Worm (Caenorhabditis elegans) whole organism, young adult: ENCODE results near the gene fkh-2.

Experiments used
- B0035.1 ChIP-seq: sonication (generic microtip); optimal IDR thresholded peaks from 2 replicates; lab custom pipeline; 2016; ENCODE audit warnings: missing genetic modification characterization, mild to moderate bottlenecking, missing compliant biosample characterization, missing genotype, missing genetic modification reagents
- D2030.7 ChIP-seq: fragments of 200-800 bp; sonication (Bioruptor generic); IDR thresholded peaks from 2 replicates; pipeline ENCODE4 v1.3.6; 2022; ENCODE audit warnings: missing genetic modification reagents, missing genetic modification characterization, missing compliant biosample characterization
- F23B12.7 ChIP-seq: sonication (generic microtip); optimal IDR thresholded peaks from 2 replicates; lab custom pipeline; 2017; ENCODE audit warnings: missing genetic modification characterization, mild to moderate bottlenecking, missing compliant biosample characterization, antibody characterized with exemption, moderate library complexity; ENCODE audit not compliant: insufficient read depth
- F37B4.10 ChIP-seq: fragments of 200-800 bp; sonication (Bioruptor generic); IDR thresholded peaks from 2 replicates; pipeline ENCODE4 v1.3.6; 2022; ENCODE audit warnings: missing genetic modification characterization, missing compliant biosample characterization
- F52B5.7 ChIP-seq: sonication (generic microtip); optimal IDR thresholded peaks from 2 replicates; lab custom pipeline; 2016; ENCODE audit warnings: mild to moderate bottlenecking, missing genetic modification characterization, missing compliant biosample characterization
- F57A8.1 ChIP-seq: fragments of 200-800 bp; sonication (Bioruptor generic); optimal IDR thresholded peaks from 2 replicates; lab custom pipeline; 2018; ENCODE audit warnings: mild to moderate bottlenecking, missing genetic modification characterization, moderate library complexity, missing compliant biosample characterization
- K11D2.4 ChIP-seq: fragments of 200-800 bp; sonication (Bioruptor generic); IDR thresholded peaks from 2 replicates; pipeline ENCODE4 v1.3.6; 2022; ENCODE audit warnings: missing genetic modification reagents, missing genetic modification characterization, missing compliant biosample characterization
- K12H6.12 ChIP-seq: fragments of 200-800 bp; sonication (Bioruptor generic); optimal IDR thresholded peaks from 2 replicates; lab custom pipeline; 2018; ENCODE audit warnings: mild to moderate bottlenecking, missing genetic modification characterization, missing compliant biosample characterization
- T26A5.8 ChIP-seq: sonication (generic microtip); optimal IDR thresholded peaks from 2 replicates; lab custom pipeline; 2016; ENCODE audit warnings: missing genetic modification characterization, missing compliant biosample characterization
- Y53F4B.3 ChIP-seq: fragments of 200-800 bp; sonication (Bioruptor generic); IDR thresholded peaks from 2 replicates; pipeline ENCODE4 v1.3.6; 2022; ENCODE audit warnings: missing genetic modification reagents, missing genetic modification characterization, missing compliant biosample characterization
- Y79H2A.3 ChIP-seq: fragments of 200-800 bp; sonication (Bioruptor generic); conservative IDR thresholded peaks from 2 replicates; pipeline ENCODE4 v1.3.6; 2022; ENCODE audit warnings: missing genetic modification reagents, missing genetic modification characterization, missing compliant biosample characterization
- ZK185.1 ChIP-seq: sonication (generic microtip); optimal IDR thresholded peaks from 2 replicates; lab custom pipeline; 2016; ENCODE audit warnings: mild to moderate bottlenecking, missing genetic modification characterization, missing compliant biosample characterization; ENCODE audit not compliant: poor library complexity, severe bottlenecking
- ama-1 ChIP-seq, 3 experiments: fragments of 150-350 bp in 1 of 3; sonication (generic microtip) in 2 of 3; optimal IDR thresholded peaks; 2 replicates each; lab custom pipeline; 2014 to 2018; ENCODE audit warnings: missing biosample characterization in 2 of 3, missing genetic modification characterization in 2 of 3, missing genetic modification reagents in 2 of 3
- atf-7 ChIP-seq: sonication (generic microtip); optimal IDR thresholded peaks from 2 replicates; lab custom pipeline; 2017; ENCODE audit warnings: mild to moderate bottlenecking, missing genetic modification characterization, missing compliant biosample characterization
- athp-1 ChIP-seq: sonication (generic microtip); optimal IDR thresholded peaks from 2 replicates; lab custom pipeline; 2017; ENCODE audit warnings: mild to moderate bottlenecking, missing genetic modification characterization, missing compliant biosample characterization
- attf-3 ChIP-seq: fragments of 200-800 bp; sonication (Bioruptor generic); conservative IDR thresholded peaks from 2 replicates; pipeline ENCODE4 v1.3.6; 2022; ENCODE audit warnings: missing genetic modification reagents, missing genetic modification characterization, missing compliant biosample characterization
- bed-1 ChIP-seq: fragments of 200-800 bp; sonication (Bioruptor generic); IDR thresholded peaks from 2 replicates; pipeline ENCODE4 v1.3.6; 2022; ENCODE audit warnings: missing genetic modification reagents, missing genetic modification characterization, missing compliant biosample characterization
- cebp-1 ChIP-seq, 2 experiments: fragments of 200-800 bp in 1 of 2; sonication (Bioruptor generic) in 1 of 2; sonication (generic microtip) in 1 of 2; IDR thresholded peaks in 1 of 2; optimal IDR thresholded peaks in 1 of 2; 2 replicates each; pipeline versions ENCODE4 v1.3.6 to Lab custom; 2017 to 2022; ENCODE audit warnings: missing compliant biosample characterization in 2 of 2, missing genetic modification characterization in 2 of 2, mild to moderate bottlenecking in 1 of 2, missing genetic modification reagents in 1 of 2, moderate library complexity in 1 of 2
- cebp-2 ChIP-seq: fragments of 200-800 bp; sonication (Bioruptor generic); IDR thresholded peaks from 2 replicates; pipeline ENCODE4 v1.3.6; 2022; ENCODE audit warnings: missing genetic modification characterization, missing compliant biosample characterization
- ceh-91 ChIP-seq: fragments of 200-800 bp; sonication (Bioruptor generic); IDR thresholded peaks from 2 replicates; pipeline ENCODE4 v1.3.6; 2022; ENCODE audit warnings: missing genetic modification reagents, missing genetic modification characterization, missing compliant biosample characterization
- dox-1 ChIP-seq: fragments of 200-800 bp; sonication (Bioruptor generic); IDR thresholded peaks from 2 replicates; pipeline ENCODE4 v1.3.6; 2022; ENCODE audit warnings: missing genetic modification reagents, missing genetic modification characterization, missing compliant biosample characterization
- dpff-1 ChIP-seq: sonication (generic microtip); optimal IDR thresholded peaks from 2 replicates; lab custom pipeline; 2017; ENCODE audit warnings: mild to moderate bottlenecking, missing genetic modification characterization, missing compliant biosample characterization
- egl-44 ChIP-seq: fragments of 200-800 bp; sonication (Bioruptor generic); IDR thresholded peaks from 2 replicates; pipeline ENCODE4 v1.3.6; 2022; ENCODE audit warnings: missing genetic modification reagents, missing genetic modification characterization, missing compliant biosample characterization
- hmg-1.2 ChIP-seq: fragments of 200-800 bp; sonication (Bioruptor generic); IDR thresholded peaks from 2 replicates; pipeline ENCODE4 v1.3.6; 2022; ENCODE audit warnings: missing genetic modification reagents, missing genetic modification characterization, missing compliant biosample characterization
- hrde-1 ChIP-seq: sonication (generic microtip); optimal IDR thresholded peaks from 2 replicates; lab custom pipeline; 2016; ENCODE audit warnings: missing genetic modification characterization, mild to moderate bottlenecking, missing compliant biosample characterization, moderate library complexity, missing genotype, missing genetic modification reagents, borderline replicate concordance
- hsf-1 ChIP-seq: fragments of 200-800 bp; sonication (Bioruptor generic); IDR thresholded peaks from 2 replicates; pipeline ENCODE4 v1.3.6; 2022; ENCODE audit warnings: missing genetic modification reagents, missing genetic modification characterization, missing compliant biosample characterization
- let-526 ChIP-seq: fragments of 200-800 bp; sonication (Bioruptor generic); IDR thresholded peaks from 2 replicates; pipeline ENCODE4 v1.3.6; 2022; ENCODE audit warnings: missing genetic modification reagents, missing genetic modification characterization, missing compliant biosample characterization
- let-607 ChIP-seq, 2 experiments: fragments of 200-800 bp in 1 of 2; sonication (Bioruptor generic) in 1 of 2; sonication (generic microtip) in 1 of 2; optimal IDR thresholded peaks; 2 replicates each; lab custom pipeline; 2016 to 2018; ENCODE audit warnings: mild to moderate bottlenecking in 2 of 2, missing compliant biosample characterization in 2 of 2, missing genetic modification characterization in 2 of 2, moderate library complexity in 2 of 2, missing genotype in 1 of 2
- lin-26 ChIP-seq: fragments of 200-800 bp; sonication (Bioruptor generic); IDR thresholded peaks from 2 replicates; pipeline ENCODE4 v1.3.6; 2022; ENCODE audit warnings: missing genetic modification reagents, missing genetic modification characterization, missing compliant biosample characterization
- lsl-1 ChIP-seq: fragments of 200-800 bp; sonication (Bioruptor generic); optimal IDR thresholded peaks from 2 replicates; lab custom pipeline; 2018; ENCODE audit warnings: mild to moderate bottlenecking, missing genetic modification characterization, moderate library complexity, missing compliant biosample characterization
- madf-3 ChIP-seq: fragments of 200-800 bp; sonication (Bioruptor generic); IDR thresholded peaks from 2 replicates; pipeline ENCODE4 v1.3.6; 2022; ENCODE audit warnings: missing genetic modification reagents, missing genetic modification characterization, missing compliant biosample characterization
- madf-6 ChIP-seq: fragments of 200-800 bp; sonication (Bioruptor generic); IDR thresholded peaks from 2 replicates; pipeline ENCODE4 v1.3.6; 2022; ENCODE audit warnings: missing genetic modification reagents, missing genetic modification characterization, missing compliant biosample characterization
- mcd-1 ChIP-seq: fragments of 200-800 bp; sonication (Bioruptor generic); IDR thresholded peaks from 2 replicates; pipeline ENCODE4 v1.3.6; 2022; ENCODE audit warnings: missing genetic modification reagents, missing genetic modification characterization, missing compliant biosample characterization
- mel-28 ChIP-seq: sonication (generic microtip); optimal IDR thresholded peaks from 2 replicates; lab custom pipeline; 2016; ENCODE audit warnings: borderline replicate concordance, mild to moderate bottlenecking, missing genetic modification characterization, missing compliant biosample characterization
- pbrm-1 ChIP-seq: fragments of 200-800 bp; sonication (Bioruptor generic); IDR thresholded peaks from 2 replicates; pipeline ENCODE4 v1.3.6; 2022; ENCODE audit warnings: missing genetic modification reagents, missing genetic modification characterization, missing compliant biosample characterization
- repo-1 ChIP-seq: sonication (generic microtip); optimal IDR thresholded peaks from 2 replicates; lab custom pipeline; 2017; ENCODE audit warnings: mild to moderate bottlenecking, missing genetic modification characterization, missing compliant biosample characterization
- sdz-38 ChIP-seq: sonication (generic microtip); optimal IDR thresholded peaks from 2 replicates; lab custom pipeline; 2016; ENCODE audit warnings: missing genotype, missing genetic modification characterization, missing compliant biosample characterization
- sea-2 ChIP-seq: fragments of 200-800 bp; sonication (Bioruptor generic); IDR thresholded peaks from 2 replicates; pipeline ENCODE4 v1.3.6; 2022; ENCODE audit warnings: missing genetic modification characterization, missing compliant biosample characterization
- snpc-1.3 ChIP-seq: sonication (generic microtip); optimal IDR thresholded peaks from 2 replicates; lab custom pipeline; 2017; ENCODE audit warnings: missing genetic modification characterization, mild to moderate bottlenecking, missing compliant biosample characterization, antibody characterized with exemption, moderate library complexity, missing genotype, missing genetic modification reagents; ENCODE audit not compliant: insufficient read depth
- sptf-2 ChIP-seq: fragments of 200-800 bp; sonication (Bioruptor generic); optimal IDR thresholded peaks from 2 replicates; lab custom pipeline; 2018; ENCODE audit warnings: mild to moderate bottlenecking, missing genetic modification characterization, missing compliant biosample characterization
- tlf-1 ChIP-seq: fragments of 200-800 bp; sonication (Bioruptor generic); optimal IDR thresholded peaks from 2 replicates; lab custom pipeline; 2018; ENCODE audit warnings: mild to moderate bottlenecking, missing genetic modification characterization, missing compliant biosample characterization
- zim-3 ChIP-seq: sonication (generic microtip); optimal IDR thresholded peaks from 2 replicates; lab custom pipeline; 2017; ENCODE audit warnings: mild to moderate bottlenecking, missing genetic modification characterization, moderate library complexity, missing compliant biosample characterization
- ztf-26 ChIP-seq: sonication (generic microtip); optimal IDR thresholded peaks from 2 replicates; lab custom pipeline; 2017; ENCODE audit warnings: missing genetic modification characterization, missing compliant biosample characterization
- ztf-3 ChIP-seq: fragments of 200-800 bp; sonication (Bioruptor generic); optimal IDR thresholded peaks from 2 replicates; lab custom pipeline; 2018; ENCODE audit warnings: mild to moderate bottlenecking, missing genetic modification characterization, missing compliant biosample characterization

The fkh-2 gene

ce11 chrX:3696603-3697002 is 45.5 kb downstream of the fkh-2 start, which contains the start of gene C01C4.3:
Gene C01C4.3, plus strand, starts transcription at chrX:3696903.
- no peak for TF ChIP-seq B0035.1 (tag; lab: Kevin White, UChicago)
- TF ChIP-seq hrde-1: no peak
- TF ChIP-seq athp-1 (tag; lab: Kevin White, UChicago): no peak
- no peak for TF ChIP-seq ZK185.1
- no peak for TF ChIP-seq sptf-2 (GFP tag; lab: Kevin White, UChicago)
- no peak for TF ChIP-seq sdz-38 (tag; lab: Kevin White, UChicago)
- no peak for TF ChIP-seq hsf-1 (GFP tag; lab: Robert Waterston, UW)
- no peak for TF ChIP-seq pbrm-1 (GFP tag; lab: Robert Waterston, UW)
- TF ChIP-seq Y53F4B.3: no peak
- no peak for TF ChIP-seq mel-28 (tag; lab: Kevin White, UChicago)
- no peak for TF ChIP-seq bed-1 (GFP tag; lab: Robert Waterston, UW)
- TF ChIP-seq F57A8.1 (GFP tag; lab: Kevin White, UChicago): no peak
- TF ChIP-seq let-526 (GFP tag; lab: Robert Waterston, UW): no peak
- no peak for TF ChIP-seq madf-6 (GFP tag; lab: Robert Waterston, UW)

- TF ChIP-seq cebp-1 (GFP tag; IDR thresholded peaks at IDR 0.05; lab: Robert Waterston, UW): no peak
- peak; percentile 49 for TF ChIP-seq cebp-1 (tag; optimal IDR thresholded peaks at IDR 0.05; lab: Kevin White, UChicago)
- TF ChIP-seq zim-3 (tag; lab: Kevin White, UChicago): no peak
- no peak for TF ChIP-seq Y53F4B.3
- no peak for TF ChIP-seq lsl-1
- 0 out of 2 replicates have a peak, but pooled peaks have one; percentile 19 for TF ChIP-seq lin-26 (GFP tag; lab: Robert Waterston, UW)
- TF ChIP-seq snpc-1.3 (tag; lab: Kevin White, UChicago): no peak
- TF ChIP-seq ztf-26 (tag; lab: Kevin White, UChicago): no peak
- no peak for TF ChIP-seq madf-6 (GFP tag; lab: Robert Waterston, UW)
Observed at ce11 chrX:3695826-3696225, 46.3 kb downstream of the fkh-2 start.

ce11 chrX:3694172-3694571 is 48.0 kb downstream of the fkh-2 start:
- TF ChIP-seq egl-44 (GFP tag; lab: Robert Waterston, UW) (0 out of 2 replicates have a peak, but pooled peaks have one; percentile 24), madf-3 (GFP tag; lab: Robert Waterston, UW) (0 out of 2 replicates have a peak, but pooled peaks have one; percentile 10), attf-3 (GFP tag; lab: Robert Waterston, UW) (no peak), sea-2 (no peak), ceh-91 (no peak), dpff-1 (no peak), T26A5.8 (tag; lab: Kevin White, UChicago) (no peak), dox-1 (GFP tag; lab: Robert Waterston, UW) (no peak), atf-7 (tag; lab: Kevin White, UChicago) (no peak), Y79H2A.3 (GFP tag; lab: Robert Waterston, UW) (no peak), F23B12.7 (tag; lab: Kevin White, UChicago) (no peak), hmg-1.2 (GFP tag; lab: Robert Waterston, UW) (peak; percentile 59; the same call in 1 of the 2 replicates), ztf-3 (GFP tag; lab: Kevin White, UChicago) (no peak), F52B5.7 (no peak), K12H6.12 (tag; lab: Kevin White, UChicago) (peak; percentile 59), D2030.7 (GFP tag; lab: Robert Waterston, UW) (no peak), K11D2.4 (GFP tag; lab: Robert Waterston, UW) (peak; percentile 63; the same call in 1 of the 2 replicates), tlf-1 (no peak), zim-3 (tag; lab: Kevin White, UChicago) (no peak), cebp-2 (no peak), F37B4.10 (GFP tag; lab: Robert Waterston, UW) (no peak), repo-1 (tag; lab: Kevin White, UChicago) (no peak), mcd-1 (GFP tag; lab: Robert Waterston, UW) (peak; percentile 30; the same call in 1 of the 2 replicates), ztf-26 (tag; lab: Kevin White, UChicago) (peak; percentile 8), let-607 (tag; optimal IDR thresholded peaks at IDR 0.05; lab: Kevin White, UChicago) (no peak), ama-1 (optimal IDR thresholded peaks at IDR 0.05; lab: Kevin White, UChicago) (no peak), ama-1 (GFP tag; optimal IDR thresholded peaks at IDR 0.05; lab: Kevin White, UChicago) (no peak), lin-26 (GFP tag; lab: Robert Waterston, UW) (peak; percentile 61; the same call in 1 of the 2 replicates)
